Worm (Caenorhabditis elegans): Measurements from ENCODE around the gene dhhc-9.

dhhc-9 gene

DNA sequence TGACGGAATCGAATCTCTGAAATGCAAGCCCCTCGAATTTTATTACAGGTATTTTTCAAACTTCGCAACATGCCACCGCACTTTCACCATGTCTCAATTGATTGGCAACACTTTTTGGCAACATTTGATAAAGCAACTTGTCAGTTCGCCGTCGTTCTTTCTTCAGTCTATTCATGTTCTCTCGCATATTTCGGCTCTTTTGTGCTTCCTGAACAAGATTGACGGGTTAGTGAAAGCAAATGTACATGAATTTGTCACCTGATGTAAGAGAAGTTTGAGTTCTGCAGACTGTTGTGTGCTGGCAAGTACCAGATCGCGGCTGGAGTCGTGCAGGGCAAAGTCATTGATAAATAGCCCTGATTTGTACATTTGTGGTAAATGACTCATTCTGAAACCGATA is 20.3 kb upstream of the dhhc-9 start:
- peak; percentile 11; the same call in 1 of the 2 replicates for TF ChIP-seq php-3 (GFP tag; IDR thresholded peaks at IDR 0.05)
- TF ChIP-seq hlh-11 (tag; optimal IDR thresholded peaks at IDR 0.05) = peak; percentile 60
- TF ChIP-seq lir-3 (tag; optimal IDR thresholded peaks at IDR 0.05) = no peak
- no peak for TF ChIP-seq ceh-62 (tag; optimal IDR thresholded peaks at IDR 0.05)
- peak; percentile 16 for TF ChIP-seq aha-1 (tag)
- TF ChIP-seq mxl-2 (GFP tag; conservative IDR thresholded peaks at IDR 0.05) = no peak
- TF ChIP-seq tra-1 (GFP tag; IDR thresholded peaks at IDR 0.05) = peak; percentile 90
- peak in 1 of 2 experiments; percentile 38 for TF ChIP-seq daf-16 (GFP tag; optimal IDR thresholded peaks at IDR 0.05)
- no peak for TF ChIP-seq daf-16 (tag; optimal IDR thresholded peaks at IDR 0.05)
- no peak for TF ChIP-seq egl-27 (tag; optimal IDR thresholded peaks at IDR 0.05)
- no peak for TF ChIP-seq Y105C5A.15 (GFP tag; IDR thresholded peaks at IDR 0.05)
- no peak for TF ChIP-seq daf-12 (tag; optimal IDR thresholded peaks at IDR 0.05)
- peak; percentile 96 for TF ChIP-seq dmd-6 (GFP tag; IDR thresholded peaks at IDR 0.05)
- TF ChIP-seq jun-1 (tag; optimal IDR thresholded peaks at IDR 0.05) = no peak
- TF ChIP-seq vab-7 (GFP tag; IDR thresholded peaks at IDR 0.05) = no peak
- TF ChIP-seq ceh-44 (GFP tag; IDR thresholded peaks at IDR 0.05) = no peak
- peak; percentile 60 for TF ChIP-seq nhr-48 (tag; optimal IDR thresholded peaks at IDR 0.05)
- TF ChIP-seq ZK546.5 (tag; optimal IDR thresholded peaks at IDR 0.05) = no peak

ce11 chrX:2419777-2420176 is 17.9 kb upstream of the dhhc-9 start, which contains the start of gene glr-7:
Gene glr-7, minus strand, starts transcription at chrX:2419877.
- no peak for TF ChIP-seq ceh-32 (tag; optimal IDR thresholded peaks at IDR 0.05; ENCODE audit: poor library complexity)
- no peak for TF ChIP-seq nhr-77 (tag; optimal IDR thresholded peaks at IDR 0.05)
- TF ChIP-seq ctbp-1 (GFP tag; IDR thresholded peaks at IDR 0.05) = no peak
- TF ChIP-seq lir-3 (tag; optimal IDR thresholded peaks at IDR 0.05) = no peak
- TF ChIP-seq aha-1 (tag) = no peak

ce11 chrX:2413277-2413676 is 11.4 kb upstream of the dhhc-9 start, which contains the start of gene hlh-15:
Gene hlh-15, minus strand, starts transcription at chrX:2413377.
- no peak for TF ChIP-seq ceh-32 (tag; optimal IDR thresholded peaks at IDR 0.05; ENCODE audit: poor library complexity)
- no peak for TF ChIP-seq lim-7 (GFP tag; IDR thresholded peaks at IDR 0.05)
- TF ChIP-seq gei-8 (GFP tag; optimal IDR thresholded peaks at IDR 0.05) = no peak
- no peak for TF ChIP-seq lin-1 (GFP tag; IDR thresholded peaks at IDR 0.05)
- TF ChIP-seq dmd-9 (GFP tag; IDR thresholded peaks at IDR 0.05) = no peak
- TF ChIP-seq F49E8.2 (tag; optimal IDR thresholded peaks at IDR 0.05; ENCODE audit: borderline replicate concordance) = no peak
- no peak for TF ChIP-seq dve-1 (tag; optimal IDR thresholded peaks at IDR 0.05; ENCODE audit: insufficient read depth)
- TF ChIP-seq tra-1 (GFP tag; IDR thresholded peaks at IDR 0.05) = no peak
- TF ChIP-seq zfp-2 (tag; optimal IDR thresholded peaks at IDR 0.05) = no peak
- TF ChIP-seq dmd-8 (GFP tag; IDR thresholded peaks at IDR 0.05) = no peak
- TF ChIP-seq lin-38 (GFP tag; IDR thresholded peaks at IDR 0.05) = no peak
- TF ChIP-seq zip-11 (GFP tag; IDR thresholded peaks at IDR 0.05) = no peak
- no peak for TF ChIP-seq sdz-12 (GFP tag; optimal IDR thresholded peaks at IDR 0.05)
- no peak for TF ChIP-seq attf-4 (tag; optimal IDR thresholded peaks at IDR 0.05)

- TF ChIP-seq php-3 (GFP tag; IDR thresholded peaks at IDR 0.05) = peak; percentile 53; the same call in 1 of the 2 replicates
- TF ChIP-seq daf-16 (GFP tag; optimal IDR thresholded peaks at IDR 0.05) = no peak
- TF ChIP-seq daf-16 (tag; optimal IDR thresholded peaks at IDR 0.05) = peak; percentile 49
- TF ChIP-seq egl-27 (tag; optimal IDR thresholded peaks at IDR 0.05) = no peak
- TF ChIP-seq F49E8.2 (tag; optimal IDR thresholded peaks at IDR 0.05; ENCODE audit: borderline replicate concordance) = no peak
- no peak for TF ChIP-seq nhr-237 (tag; optimal IDR thresholded peaks at IDR 0.05)
- TF ChIP-seq zip-2 (tag; optimal IDR thresholded peaks at IDR 0.05) = no peak
- peak; percentile 49 for TF ChIP-seq pqm-1 (tag; optimal IDR thresholded peaks at IDR 0.05)
- peak; percentile 84 for TF ChIP-seq dmd-6 (GFP tag; IDR thresholded peaks at IDR 0.05)
- TF ChIP-seq hlh-11 (tag; optimal IDR thresholded peaks at IDR 0.05) = peak; percentile 51
- TF ChIP-seq nhr-28 (tag; optimal IDR thresholded peaks at IDR 0.05) = peak; percentile 38
- TF ChIP-seq aha-1 (tag) = peak; percentile 68
- 0 out of 2 replicates have a peak, but pooled peaks have one; percentile 39 for TF ChIP-seq ceh-20 (GFP tag; IDR thresholded peaks at IDR 0.05)
Measured at ce11 chrX:2410978-2411377, 9.1 kb upstream of the dhhc-9 start.
